Worm (Caenorhabditis elegans) whole organism, midembryonic: ENCODE measurements around the gene C06H5.6.
"Not testable (repeated sequence)": the region's sequence is repeated elsewhere in the genome, so short reads cannot be mapped to it uniquely, and the experiment has no call there.

Experiments used
- T22C8.4 ChIP-seq: fragments of 200-800 bp; sonication (Bioruptor generic); IDR thresholded peaks from 2 replicates; pipeline ENCODE4 v1.3.6; 2022; ENCODE audit warnings: missing genetic modification characterization, missing compliant biosample characterization
- cog-1 ChIP-seq: sonication (generic microtip); optimal IDR thresholded peaks from 2 replicates; lab custom pipeline; 2016; ENCODE audit warnings: missing genetic modification characterization, missing compliant biosample characterization
- flt-1 ChIP-seq: fragments of 200-800 bp; sonication (Bioruptor generic); IDR thresholded peaks from 2 replicates; pipeline ENCODE4 v1.3.6; 2022; ENCODE audit warnings: missing genetic modification characterization, missing compliant biosample characterization
- klf-2 ChIP-seq: fragments of 200-800 bp; sonication (Bioruptor generic); conservative IDR thresholded peaks from 2 replicates; pipeline ENCODE4 v1.3.6; 2022; ENCODE audit warnings: missing genetic modification reagents, missing genetic modification characterization, missing compliant biosample characterization
- med-1 ChIP-seq: sonication (generic microtip); optimal IDR thresholded peaks from 2 replicates; lab custom pipeline; 2017; ENCODE audit warnings: missing genetic modification characterization, mild to moderate bottlenecking, missing compliant biosample characterization, antibody characterized with exemption, missing genetic modification reagents; ENCODE audit not compliant: insufficient read depth
- ref-1 ChIP-seq: fragments of 200-800 bp; sonication (Bioruptor generic); conservative IDR thresholded peaks from 2 replicates; pipeline ENCODE4 v1.3.6; 2022; ENCODE audit warnings: missing genetic modification reagents, missing genetic modification characterization, missing compliant biosample characterization
- tab-1 ChIP-seq: fragments of 200-800 bp; sonication (Bioruptor generic); IDR thresholded peaks from 2 replicates; pipeline ENCODE4 v1.3.6; 2022; ENCODE audit warnings: missing genetic modification characterization, missing compliant biosample characterization
- ztf-23 ChIP-seq: fragments of 200-800 bp; sonication (Bioruptor generic); IDR thresholded peaks from 2 replicates; pipeline ENCODE4 v1.3.6; 2022; ENCODE audit warnings: missing genetic modification reagents, missing genetic modification characterization, missing compliant biosample characterization
- ztf-29 ChIP-seq: fragments of 200-800 bp; sonication (Bioruptor generic); IDR thresholded peaks from 2 replicates; pipeline ENCODE4 v1.3.6; 2022; ENCODE audit warnings: missing genetic modification reagents, missing genetic modification characterization, missing compliant biosample characterization

Gene C06H5.6

ce11 chrV:17888939-17889338 lies at the start of gene C06H5.6:
Gene C06H5.6 (minus strand): TSS chrV:17888984.
- TF ChIP-seq klf-2 (GFP tag; lab: Robert Waterston, UW) = no peak
- TF ChIP-seq ztf-29 (GFP tag; lab: Robert Waterston, UW) = no peak
- no peak for TF ChIP-seq ztf-23
- no peak for TF ChIP-seq cog-1
- TF ChIP-seq ref-1 (GFP tag; lab: Robert Waterston, UW) = no peak
- TF ChIP-seq flt-1 (GFP tag; lab: Robert Waterston, UW) = no peak
- TF ChIP-seq T22C8.4 (GFP tag; lab: Robert Waterston, UW) = no peak
- TF ChIP-seq med-1 (GFP tag; lab: Kevin White, UChicago) = no peak
- no peak for TF ChIP-seq tab-1 (GFP tag; lab: Robert Waterston, UW)

DNA sequence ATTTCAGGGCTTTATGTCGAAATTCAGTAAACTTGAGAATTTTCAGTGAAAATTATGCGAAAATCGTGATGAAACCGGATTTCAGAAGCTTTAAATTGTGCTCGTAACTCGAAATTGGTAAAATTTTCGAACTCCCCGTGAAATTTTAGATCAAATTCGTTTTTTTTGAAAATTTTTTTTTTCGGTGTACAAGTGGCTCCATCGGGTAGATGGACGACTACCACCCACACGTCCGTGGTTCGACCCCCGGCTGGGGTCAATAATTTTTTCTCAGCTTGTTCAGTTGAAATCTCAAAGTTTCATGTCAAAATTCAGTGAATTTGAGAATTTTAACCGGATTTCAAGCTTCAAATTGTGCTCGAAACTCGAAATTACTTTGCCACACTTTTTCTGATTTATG lies 47.1 kb upstream of the C06H5.6 start:
- TF ChIP-seq T22C8.4 (GFP tag; lab: Robert Waterston, UW) (no peak), ref-1 (GFP tag; lab: Robert Waterston, UW) (no peak), klf-2 (GFP tag; lab: Robert Waterston, UW) (no peak), tab-1 (GFP tag; lab: Robert Waterston, UW) (no peak), ztf-29 (GFP tag; lab: Robert Waterston, UW) (no peak)

ce11 chrV:17931795-17932194 lies 43.0 kb upstream of the C06H5.6 start:
- no peak for TF ChIP-seq flt-1 (GFP tag; lab: Robert Waterston, UW)
- no peak for TF ChIP-seq cog-1
- no peak for TF ChIP-seq ref-1 (GFP tag; lab: Robert Waterston, UW)
- TF ChIP-seq ztf-23 = no peak
- no peak for TF ChIP-seq klf-2 (GFP tag; lab: Robert Waterston, UW)
- no peak for TF ChIP-seq ztf-29 (GFP tag; lab: Robert Waterston, UW)
- TF ChIP-seq T22C8.4 (GFP tag; lab: Robert Waterston, UW) = no peak
- TF ChIP-seq tab-1 (GFP tag; lab: Robert Waterston, UW) = no peak
- no peak for TF ChIP-seq med-1 (GFP tag; lab: Kevin White, UChicago)

DNA sequence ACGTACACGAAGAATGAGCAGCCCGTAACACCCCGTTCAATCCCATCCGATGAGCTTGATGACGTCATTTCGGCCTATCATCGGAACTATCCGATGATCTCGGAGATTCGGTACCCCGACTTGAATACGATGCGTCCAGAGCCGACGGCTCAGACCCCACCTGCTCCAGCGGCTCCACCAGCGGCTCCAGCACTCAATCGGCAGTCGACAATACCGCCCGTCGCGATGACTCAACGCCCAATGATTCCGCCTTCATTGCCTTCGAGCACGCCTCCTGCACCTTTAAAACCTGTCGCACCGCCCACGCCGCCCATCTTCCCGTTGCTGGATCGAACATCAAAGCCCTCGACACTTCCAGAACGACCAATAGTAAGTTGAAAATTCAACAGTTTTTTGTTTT lies 39.3 kb upstream of the C06H5.6 start:
- no peak for TF ChIP-seq cog-1
- no peak for TF ChIP-seq ztf-23

ce11 chrV:17924095-17925000 lies 35.6 kb upstream of the C06H5.6 start, which contains the start of gene usp-50:
Gene usp-50 (plus strand): TSS chrV:17924916.
- peak; percentile 53; the same call in 1 of the 2 replicates for TF ChIP-seq ztf-29 (GFP tag; lab: Robert Waterston, UW)

- TF ChIP-seq ref-1 (GFP tag; lab: Robert Waterston, UW) (no peak), ztf-29 (GFP tag; lab: Robert Waterston, UW) (no peak), tab-1 (GFP tag; lab: Robert Waterston, UW) (no peak), T22C8.4 (GFP tag; lab: Robert Waterston, UW) (no peak), med-1 (GFP tag; lab: Kevin White, UChicago) (no peak), cog-1 (no peak), ztf-23 (no peak), flt-1 (GFP tag; lab: Robert Waterston, UW) (no peak), klf-2 (GFP tag; lab: Robert Waterston, UW) (no peak)
Measured at ce11 chrV:17921423-17921822, 32.6 kb upstream of the C06H5.6 start, which contains the start of gene E01B7.2. Gene E01B7.2 (plus strand): TSS chrV:17921772.

ce11 chrV:17918726-17919125 lies 29.9 kb upstream of the C06H5.6 start, which contains the start of gene C06H5.8:
Gene C06H5.8 (plus strand): TSS chrV:17919026.
- TF ChIP-seq ztf-23 (no peak), cog-1 (no peak), klf-2 (GFP tag; lab: Robert Waterston, UW) (no peak), T22C8.4 (GFP tag; lab: Robert Waterston, UW) (no peak), med-1 (GFP tag; lab: Kevin White, UChicago) (no peak), tab-1 (GFP tag; lab: Robert Waterston, UW) (no peak), flt-1 (GFP tag; lab: Robert Waterston, UW) (no peak), ref-1 (GFP tag; lab: Robert Waterston, UW) (no peak), ztf-29 (GFP tag; lab: Robert Waterston, UW) (no peak)

DNA sequence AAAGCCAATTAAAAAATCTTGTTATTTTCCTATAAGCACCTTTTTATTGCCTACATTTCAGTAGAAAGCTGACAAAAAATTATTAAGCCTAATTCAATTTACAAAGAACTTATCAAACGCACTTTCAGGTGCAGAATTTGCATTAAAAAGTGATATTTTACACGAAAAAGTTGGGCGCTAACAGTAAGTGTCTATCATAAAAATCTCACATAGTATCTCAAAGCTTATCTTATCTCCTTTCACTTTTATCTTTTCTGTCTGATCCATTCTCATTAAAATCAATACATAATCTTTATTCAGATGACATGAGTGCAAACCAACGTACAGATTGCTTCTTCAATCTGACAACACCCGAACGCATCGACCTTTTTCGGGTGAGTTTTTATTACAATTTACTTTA lies 21.2 kb upstream of the C06H5.6 start, which contains the start of gene dcar-1:
dcar-1 (plus strand) TSS at position 301 of the 400 bp plus-strand sequence.
- TF ChIP-seq tab-1 (GFP tag; lab: Robert Waterston, UW) (no peak), T22C8.4 (GFP tag; lab: Robert Waterston, UW) (no peak)

- TF ChIP-seq cog-1 (no peak), klf-2 (GFP tag; lab: Robert Waterston, UW) (no peak), flt-1 (GFP tag; lab: Robert Waterston, UW) (no peak), tab-1 (GFP tag; lab: Robert Waterston, UW) (no peak), ref-1 (GFP tag; lab: Robert Waterston, UW) (no peak), ztf-23 (no peak), med-1 (GFP tag; lab: Kevin White, UChicago) (no peak), ztf-29 (GFP tag; lab: Robert Waterston, UW) (no peak), T22C8.4 (GFP tag; lab: Robert Waterston, UW) (no peak)
Measured at ce11 chrV:17905765-17906164, 17.0 kb upstream of the C06H5.6 start.

DNA sequence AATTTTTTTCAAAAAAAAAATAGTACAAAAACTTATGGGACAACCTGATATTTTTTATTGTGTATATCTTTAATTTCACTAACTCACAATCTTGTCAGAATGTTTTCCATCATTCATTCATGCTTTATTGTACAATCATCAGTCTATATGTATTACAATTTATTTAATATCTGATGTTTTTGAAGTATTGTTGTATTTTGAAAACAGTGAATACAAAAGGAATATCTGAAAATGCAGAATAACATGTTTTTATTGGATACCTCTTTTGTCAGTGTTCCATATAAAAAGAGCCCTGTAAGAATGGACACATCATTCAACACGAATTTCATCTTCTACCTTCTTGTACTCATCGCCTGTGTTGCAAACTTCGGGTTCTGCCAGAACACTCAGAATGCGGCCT lies 15.0 kb upstream of the C06H5.6 start, which contains the start of gene C06H5.14:
C06H5.14 (plus strand) TSS at position 301 of the 400 bp plus-strand sequence.
- not testable (repeated sequence) for TF ChIP-seq tab-1, klf-2, T22C8.4 (GFP tag; lab: Robert Waterston, UW)
